Worm (Caenorhabditis elegans): ENCODE results near the gene Y82E9BL.5.
A peak's percentile ranks its signal among the peaks of the same experiment; 100 is the strongest.

Y82E9BL.5 gene

ce11 chrIII:1388274-1389058, 41.0 kb upstream of the Y82E9BL.5 start, which contains the start of gene pals-20:
Gene pals-20, minus strand, starts transcription at chrIII:1388324.
- TF ChIP-seq gmeb-1 (tag; optimal IDR thresholded peaks at IDR 0.05) (no peak), fos-1 (tag; optimal IDR thresholded peaks at IDR 0.05) (peak; percentile 67), snpc-4 (tag; optimal IDR thresholded peaks at IDR 0.05) (no peak), peb-1 (tag; optimal IDR thresholded peaks at IDR 0.05) (no peak), lin-13 (GFP tag; optimal IDR thresholded peaks at IDR 0.05) (no peak), sma-9 (GFP tag; optimal IDR thresholded peaks at IDR 0.05) (no peak), sma-9 (tag; optimal IDR thresholded peaks at IDR 0.05) (no peak)

- peak; percentile 32 for TF ChIP-seq fos-1 (tag; optimal IDR thresholded peaks at IDR 0.05)
- no peak for TF ChIP-seq skn-1 (tag; optimal IDR thresholded peaks at IDR 0.05)
Measured at ce11 chrIII:1384694-1385093, 37.3 kb upstream of the Y82E9BL.5 start.

ce11 chrIII:1384092-1384491, 36.7 kb upstream of the Y82E9BL.5 start, which contains the start of the genes fbxa-138 and Y82E9BR.5:
Gene fbxa-138, minus strand, starts transcription at chrIII:1384252.
Gene Y82E9BR.5, plus strand, starts transcription at chrIII:1384370.
- TF ChIP-seq sem-4 (tag; optimal IDR thresholded peaks at IDR 0.05) = no peak
- no peak for TF ChIP-seq unc-62 (GFP tag; optimal IDR thresholded peaks at IDR 0.05)
- TF ChIP-seq snpc-4 (tag; optimal IDR thresholded peaks at IDR 0.05) = no peak
- no peak for TF ChIP-seq nhr-21 (tag; optimal IDR thresholded peaks at IDR 0.05)
- TF ChIP-seq zag-1 (tag; optimal IDR thresholded peaks at IDR 0.05) = no peak
- TF ChIP-seq crh-2 (tag; optimal IDR thresholded peaks at IDR 0.05) = no peak
- no peak for TF ChIP-seq peb-1 (tag; optimal IDR thresholded peaks at IDR 0.05)
- TF ChIP-seq ztf-4 (tag; optimal IDR thresholded peaks at IDR 0.05) = no peak
- no peak for TF ChIP-seq C34F6.9 (tag; optimal IDR thresholded peaks at IDR 0.05)
- TF ChIP-seq nhr-237 (tag; optimal IDR thresholded peaks at IDR 0.05) = no peak
- no peak for TF ChIP-seq ceh-16 (tag; optimal IDR thresholded peaks at IDR 0.05)
- TF ChIP-seq gmeb-1 (tag; optimal IDR thresholded peaks at IDR 0.05) = peak; percentile 4
- peak; percentile 87 for TF ChIP-seq fos-1 (tag; optimal IDR thresholded peaks at IDR 0.05)
- no peak for TF ChIP-seq alr-1 (tag; optimal IDR thresholded peaks at IDR 0.05)

- TF ChIP-seq mdl-1 (tag; optimal IDR thresholded peaks at IDR 0.05) (no peak), fos-1 (tag; optimal IDR thresholded peaks at IDR 0.05) (no peak), nhr-23 (tag; optimal IDR thresholded peaks at IDR 0.05) (no peak), ztf-4 (tag; optimal IDR thresholded peaks at IDR 0.05) (no peak), unc-55 (GFP tag; optimal IDR thresholded peaks at IDR 0.05) (no peak), lin-39 (tag; optimal IDR thresholded peaks at IDR 0.05) (no peak), dmd-4 (tag; optimal IDR thresholded peaks at IDR 0.05) (no peak), nhr-21 (tag; optimal IDR thresholded peaks at IDR 0.05) (no peak), nhr-77 (tag; optimal IDR thresholded peaks at IDR 0.05) (no peak), unc-62 (GFP tag; optimal IDR thresholded peaks at IDR 0.05) (no peak), sma-9 (GFP tag; optimal IDR thresholded peaks at IDR 0.05) (no peak), sma-9 (tag; optimal IDR thresholded peaks at IDR 0.05) (no peak), lsy-2 (tag; optimal IDR thresholded peaks at IDR 0.05) (no peak), ama-1 (optimal IDR thresholded peaks at IDR 0.05) (no peak), egl-27 (tag; optimal IDR thresholded peaks at IDR 0.05) (no peak), nhr-237 (tag; optimal IDR thresholded peaks at IDR 0.05) (no peak), mbf-1 (tag; optimal IDR thresholded peaks at IDR 0.05) (no peak)
Measured at ce11 chrIII:1383483-1383882, 36.0 kb upstream of the Y82E9BL.5 start.

- TF ChIP-seq blmp-1 (tag; optimal IDR thresholded peaks at IDR 0.05; ENCODE audit: insufficient read depth) (no peak), R02D3.7 (tag; optimal IDR thresholded peaks at IDR 0.05) (no peak), ztf-1 (GFP tag; conservative IDR thresholded peaks at IDR 0.05) (no peak), unc-55 (GFP tag; optimal IDR thresholded peaks at IDR 0.05) (no peak), snpc-4 (tag; optimal IDR thresholded peaks at IDR 0.05) (no peak), nhr-237 (tag; optimal IDR thresholded peaks at IDR 0.05) (no peak), zag-1 (tag; optimal IDR thresholded peaks at IDR 0.05) (no peak), Y55F3AM.14 (GFP tag; optimal IDR thresholded peaks at IDR 0.05) (no peak), nhr-77 (tag; optimal IDR thresholded peaks at IDR 0.05) (no peak), nhr-6 (tag; optimal IDR thresholded peaks at IDR 0.05) (no peak), nhr-11 (tag; optimal IDR thresholded peaks at IDR 0.05) (no peak), F13H6.1 (tag; optimal IDR thresholded peaks at IDR 0.05) (no peak), skn-1 (tag; optimal IDR thresholded peaks at IDR 0.05) (no peak), lin-11 (tag; optimal IDR thresholded peaks at IDR 0.05) (no peak), nhr-25 (tag; optimal IDR thresholded peaks at IDR 0.05) (no peak), elt-3 (tag; optimal IDR thresholded peaks at IDR 0.05) (no peak), ama-1 (optimal IDR thresholded peaks at IDR 0.05) (no peak)
Measured at ce11 chrIII:1380535-1381274, 33.3 kb upstream of the Y82E9BL.5 start, which contains the start of the genes pals-21 and Y82E9BR.6. Gene pals-21, minus strand, starts transcription at chrIII:1380635. Gene Y82E9BR.6, plus strand, starts transcription at chrIII:1381224.
